Worm (Caenorhabditis elegans) whole organism, midembryonic: Measurements from ENCODE around the gene Y45G5AL.1.

Source experiments
- T22C8.4 ChIP-seq: fragments of 200-800 bp; sonication (Bioruptor generic); IDR thresholded peaks from 2 replicates; pipeline ENCODE4 v1.3.6; 2022; ENCODE audit warnings: missing genetic modification characterization, missing compliant biosample characterization
- cog-1 ChIP-seq: sonication (generic microtip); optimal IDR thresholded peaks from 2 replicates; lab custom pipeline; 2016; ENCODE audit warnings: missing genetic modification characterization, missing compliant biosample characterization
- flt-1 ChIP-seq: fragments of 200-800 bp; sonication (Bioruptor generic); IDR thresholded peaks from 2 replicates; pipeline ENCODE4 v1.3.6; 2022; ENCODE audit warnings: missing genetic modification characterization, missing compliant biosample characterization
- klf-2 ChIP-seq: fragments of 200-800 bp; sonication (Bioruptor generic); conservative IDR thresholded peaks from 2 replicates; pipeline ENCODE4 v1.3.6; 2022; ENCODE audit warnings: missing genetic modification reagents, missing genetic modification characterization, missing compliant biosample characterization
- med-1 ChIP-seq: sonication (generic microtip); optimal IDR thresholded peaks from 2 replicates; lab custom pipeline; 2017; ENCODE audit warnings: missing genetic modification characterization, mild to moderate bottlenecking, missing compliant biosample characterization, antibody characterized with exemption, missing genetic modification reagents; ENCODE audit not compliant: insufficient read depth
- ref-1 ChIP-seq: fragments of 200-800 bp; sonication (Bioruptor generic); conservative IDR thresholded peaks from 2 replicates; pipeline ENCODE4 v1.3.6; 2022; ENCODE audit warnings: missing genetic modification reagents, missing genetic modification characterization, missing compliant biosample characterization
- tab-1 ChIP-seq: fragments of 200-800 bp; sonication (Bioruptor generic); IDR thresholded peaks from 2 replicates; pipeline ENCODE4 v1.3.6; 2022; ENCODE audit warnings: missing genetic modification characterization, missing compliant biosample characterization
- ztf-23 ChIP-seq: fragments of 200-800 bp; sonication (Bioruptor generic); IDR thresholded peaks from 2 replicates; pipeline ENCODE4 v1.3.6; 2022; ENCODE audit warnings: missing genetic modification reagents, missing genetic modification characterization, missing compliant biosample characterization
- ztf-29 ChIP-seq: fragments of 200-800 bp; sonication (Bioruptor generic); IDR thresholded peaks from 2 replicates; pipeline ENCODE4 v1.3.6; 2022; ENCODE audit warnings: missing genetic modification reagents, missing genetic modification characterization, missing compliant biosample characterization

Y45G5AL.1 gene

DNA sequence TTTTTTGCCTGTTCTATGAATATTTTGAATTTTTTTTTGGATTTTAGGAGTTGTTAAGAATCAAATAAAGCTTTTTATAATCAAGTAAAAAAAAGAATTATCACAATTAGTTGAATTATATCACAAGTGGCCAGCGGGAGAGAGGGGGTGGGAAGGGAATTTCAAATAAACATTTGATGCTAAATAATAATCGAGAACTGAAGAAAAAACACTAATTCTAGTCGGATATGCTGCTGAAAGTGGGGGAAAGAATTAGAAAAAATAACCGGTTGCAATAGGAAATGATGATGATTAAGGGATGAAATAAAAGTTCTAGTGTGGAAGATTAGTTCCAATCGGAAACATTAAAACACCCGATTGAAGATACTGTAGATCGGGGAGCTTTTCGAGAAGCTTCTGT is 37.0 kb downstream of the Y45G5AL.1 start:
- TF ChIP-seq klf-2 (GFP tag; lab: Robert Waterston, UW) = no peak

DNA sequence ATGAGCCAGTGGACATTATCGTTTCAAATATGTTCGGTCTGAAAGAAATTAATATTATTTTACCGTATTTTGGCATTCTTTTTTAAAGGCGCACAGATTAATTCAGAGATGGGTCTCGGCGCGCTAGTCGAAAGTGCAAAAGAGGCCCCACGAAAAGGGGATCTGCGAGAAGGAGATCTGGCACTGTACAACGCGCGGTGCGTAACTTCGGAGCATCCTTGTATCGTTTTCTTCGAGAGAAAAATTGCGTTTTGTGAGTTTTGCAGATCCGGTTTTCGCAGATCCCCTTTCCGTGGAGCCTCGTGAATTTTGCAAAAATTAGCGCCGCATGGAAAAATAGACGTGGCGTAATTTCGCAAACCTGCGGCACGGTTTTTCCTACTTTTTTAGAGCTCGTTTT is 37.4 kb downstream of the Y45G5AL.1 start:
- TF ChIP-seq flt-1 = peak; percentile 70; the same call in 1 of the 2 replicates
- TF ChIP-seq cog-1 (tag; lab: Kevin White, UChicago) = no peak

DNA sequence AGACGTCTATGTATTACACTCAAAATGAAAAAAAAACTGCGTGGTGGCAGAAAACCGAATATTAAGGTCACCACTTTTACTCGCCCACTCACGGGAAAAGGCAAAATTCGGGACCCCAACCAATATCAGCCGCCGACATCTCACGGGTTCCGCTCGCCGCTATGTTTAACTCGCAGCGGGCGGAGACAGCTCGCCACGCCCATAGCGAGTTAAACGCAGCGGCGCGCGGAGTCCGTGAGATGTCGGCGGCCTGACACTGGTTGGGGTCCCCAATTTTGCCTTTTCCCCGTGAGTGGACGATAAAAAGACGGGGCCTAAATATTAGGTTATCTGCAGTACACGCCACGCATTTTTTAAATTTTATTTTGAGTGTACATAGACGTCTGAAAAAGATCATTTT is 38.2 kb downstream of the Y45G5AL.1 start:
- TF ChIP-seq T22C8.4 (GFP tag; lab: Robert Waterston, UW) = no peak
- TF ChIP-seq med-1 = no peak
- TF ChIP-seq ztf-29 (GFP tag; lab: Robert Waterston, UW) = no peak
- no peak for TF ChIP-seq ztf-23 (GFP tag; lab: Robert Waterston, UW)
- TF ChIP-seq cog-1 (tag; lab: Kevin White, UChicago) = no peak
- TF ChIP-seq flt-1 = no peak
- no peak for TF ChIP-seq ref-1 (GFP tag; lab: Robert Waterston, UW)
- TF ChIP-seq klf-2 (GFP tag; lab: Robert Waterston, UW) = no peak
- no peak for TF ChIP-seq tab-1 (GFP tag; lab: Robert Waterston, UW)

DNA sequence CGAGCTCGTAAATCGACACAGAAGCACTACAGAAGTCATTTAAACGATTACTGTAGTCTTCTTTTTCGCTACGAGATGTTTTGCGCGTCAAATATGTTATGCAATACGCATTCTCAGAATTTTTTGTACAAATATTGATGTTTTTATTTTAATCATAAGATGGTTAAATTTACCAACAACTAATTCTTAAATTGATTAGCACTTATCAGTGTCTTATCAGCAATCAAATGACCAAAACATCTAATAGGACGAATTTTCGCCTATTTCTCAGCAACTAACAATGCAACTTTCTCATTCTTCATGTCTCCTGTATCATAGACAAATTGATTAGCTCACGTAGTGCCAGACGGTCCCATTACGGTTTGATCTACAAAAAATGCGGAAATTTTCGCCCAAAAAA is 41.6 kb downstream of the Y45G5AL.1 start:
- TF ChIP-seq med-1 (no peak), T22C8.4 (GFP tag; lab: Robert Waterston, UW) (no peak), ref-1 (GFP tag; lab: Robert Waterston, UW) (no peak), flt-1 (no peak), ztf-29 (GFP tag; lab: Robert Waterston, UW) (no peak)

DNA sequence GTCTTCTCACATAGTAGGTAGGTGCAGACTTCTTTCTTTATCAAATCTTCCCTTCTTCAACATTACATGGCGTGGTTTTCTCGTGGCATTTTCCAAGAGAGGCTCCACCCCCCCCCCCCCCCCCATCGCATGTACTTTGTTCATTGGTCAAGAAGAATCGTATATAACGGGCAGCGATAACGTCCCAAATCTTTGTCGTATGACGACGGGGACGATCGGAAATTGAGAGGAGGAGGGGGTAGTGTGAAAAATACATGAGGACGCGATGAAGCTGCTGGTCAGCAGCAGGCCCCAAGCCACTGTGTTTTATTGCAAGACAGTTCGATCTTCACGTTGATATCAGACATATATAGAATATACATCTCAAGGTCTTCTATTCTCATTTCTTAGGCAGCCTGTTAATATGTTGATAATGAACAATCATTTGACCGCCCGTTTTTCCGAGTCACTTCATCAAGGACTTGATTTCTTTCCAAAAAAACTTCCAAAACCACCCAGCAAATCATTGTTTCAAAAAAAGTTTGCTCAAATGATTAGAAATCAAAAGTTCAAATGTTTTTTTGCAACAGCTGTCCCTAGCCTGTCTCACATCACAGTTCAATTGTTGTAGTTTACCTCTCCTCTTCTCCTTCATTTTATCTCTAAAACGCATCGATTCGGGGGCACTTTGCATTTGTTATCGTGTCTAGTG is 42.3 kb downstream of the Y45G5AL.1 start:
- no peak for TF ChIP-seq ztf-23 (GFP tag; lab: Robert Waterston, UW)
- TF ChIP-seq flt-1 = no peak
- no peak for TF ChIP-seq tab-1 (GFP tag; lab: Robert Waterston, UW)
- TF ChIP-seq T22C8.4 (GFP tag; lab: Robert Waterston, UW) = no peak
- no peak for TF ChIP-seq ztf-29 (GFP tag; lab: Robert Waterston, UW)
- TF ChIP-seq med-1 = no peak
- no peak for TF ChIP-seq ref-1 (GFP tag; lab: Robert Waterston, UW)
- TF ChIP-seq klf-2 (GFP tag; lab: Robert Waterston, UW) = no peak
- no peak for TF ChIP-seq cog-1 (tag; lab: Kevin White, UChicago)

DNA sequence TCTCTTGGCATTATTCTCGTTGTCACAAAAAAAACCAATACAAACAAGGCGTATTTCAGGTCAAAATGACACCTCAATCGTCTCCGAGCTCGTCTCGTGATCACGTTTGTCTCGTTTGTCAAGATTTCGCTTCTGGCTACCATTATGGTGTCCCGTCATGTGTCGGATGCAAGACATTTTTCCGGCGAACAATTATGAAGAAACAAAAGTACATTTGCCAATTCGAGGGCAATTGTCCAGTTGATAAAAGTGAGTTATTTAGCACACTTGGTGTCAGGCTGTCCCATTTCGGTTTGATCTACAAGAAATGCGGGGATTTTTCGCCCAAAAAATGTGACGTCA is 42.8 kb downstream of the Y45G5AL.1 start, which contains the start of gene nhr-114:
TSS of gene nhr-114 (plus strand) at position 59 of the 342 bp plus-strand sequence.
- TF ChIP-seq T22C8.4 (GFP tag; lab: Robert Waterston, UW) = no peak
- TF ChIP-seq cog-1 (tag; lab: Kevin White, UChicago) = no peak
- no peak for TF ChIP-seq ztf-23 (GFP tag; lab: Robert Waterston, UW)
- TF ChIP-seq ref-1 (GFP tag; lab: Robert Waterston, UW) = no peak
- no peak for TF ChIP-seq ztf-29 (GFP tag; lab: Robert Waterston, UW)
- no peak for TF ChIP-seq med-1
- TF ChIP-seq tab-1 (GFP tag; lab: Robert Waterston, UW) = no peak
- TF ChIP-seq klf-2 (GFP tag; lab: Robert Waterston, UW) = no peak
- no peak for TF ChIP-seq flt-1

DNA sequence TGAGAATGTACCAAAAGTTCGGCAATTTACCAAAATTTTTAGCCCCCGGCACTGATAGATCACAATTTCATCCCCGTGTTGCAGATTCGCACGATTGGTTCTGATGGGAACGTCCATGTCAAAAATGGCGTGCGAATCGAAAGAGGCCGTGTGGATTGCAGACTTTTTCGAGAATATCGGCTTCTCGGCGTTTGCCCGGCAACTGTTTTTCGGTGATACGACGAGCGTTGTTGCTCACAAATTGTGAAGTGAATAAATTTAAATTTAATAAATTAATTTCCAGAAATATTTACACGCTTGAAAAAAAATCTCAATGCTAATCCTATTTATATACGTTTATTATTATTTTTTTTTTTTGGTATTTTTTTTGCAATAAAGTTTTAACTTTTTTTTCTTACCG is 45.3 kb downstream of the Y45G5AL.1 start:
- TF ChIP-seq cog-1 (tag; lab: Kevin White, UChicago) (no peak), ref-1 (GFP tag; lab: Robert Waterston, UW) (no peak), flt-1 (no peak), med-1 (no peak), ztf-23 (GFP tag; lab: Robert Waterston, UW) (no peak), T22C8.4 (GFP tag; lab: Robert Waterston, UW) (no peak), tab-1 (GFP tag; lab: Robert Waterston, UW) (no peak), klf-2 (GFP tag; lab: Robert Waterston, UW) (no peak), ztf-29 (GFP tag; lab: Robert Waterston, UW) (no peak)

DNA sequence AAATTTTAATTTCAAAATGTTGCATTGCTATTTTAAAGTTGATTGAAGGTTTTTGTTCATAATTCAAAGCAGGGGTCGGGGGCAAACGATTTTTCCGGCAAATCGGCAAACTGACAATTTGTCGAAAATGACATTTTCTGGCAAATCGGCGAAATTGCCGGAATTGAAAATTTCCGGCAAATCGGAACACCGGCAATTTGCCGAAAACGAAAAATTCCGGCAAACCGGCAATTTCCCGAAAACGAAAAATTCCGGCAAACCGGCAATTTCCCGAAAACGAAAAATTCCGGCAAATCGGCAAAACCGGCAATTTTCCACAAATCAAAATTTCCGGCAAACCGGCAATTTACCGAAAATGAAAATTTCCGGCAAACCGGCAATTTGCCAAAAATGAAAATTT is 45.9 kb downstream of the Y45G5AL.1 start:
- TF ChIP-seq med-1 = no peak
- TF ChIP-seq flt-1 = no peak
- no peak for TF ChIP-seq ztf-23 (GFP tag; lab: Robert Waterston, UW)
- TF ChIP-seq tab-1 (GFP tag; lab: Robert Waterston, UW) = no peak
- no peak for TF ChIP-seq ref-1 (GFP tag; lab: Robert Waterston, UW)
- no peak for TF ChIP-seq cog-1 (tag; lab: Kevin White, UChicago)
- no peak for TF ChIP-seq T22C8.4 (GFP tag; lab: Robert Waterston, UW)
- no peak for TF ChIP-seq ztf-29 (GFP tag; lab: Robert Waterston, UW)
- TF ChIP-seq klf-2 (GFP tag; lab: Robert Waterston, UW) = no peak

DNA sequence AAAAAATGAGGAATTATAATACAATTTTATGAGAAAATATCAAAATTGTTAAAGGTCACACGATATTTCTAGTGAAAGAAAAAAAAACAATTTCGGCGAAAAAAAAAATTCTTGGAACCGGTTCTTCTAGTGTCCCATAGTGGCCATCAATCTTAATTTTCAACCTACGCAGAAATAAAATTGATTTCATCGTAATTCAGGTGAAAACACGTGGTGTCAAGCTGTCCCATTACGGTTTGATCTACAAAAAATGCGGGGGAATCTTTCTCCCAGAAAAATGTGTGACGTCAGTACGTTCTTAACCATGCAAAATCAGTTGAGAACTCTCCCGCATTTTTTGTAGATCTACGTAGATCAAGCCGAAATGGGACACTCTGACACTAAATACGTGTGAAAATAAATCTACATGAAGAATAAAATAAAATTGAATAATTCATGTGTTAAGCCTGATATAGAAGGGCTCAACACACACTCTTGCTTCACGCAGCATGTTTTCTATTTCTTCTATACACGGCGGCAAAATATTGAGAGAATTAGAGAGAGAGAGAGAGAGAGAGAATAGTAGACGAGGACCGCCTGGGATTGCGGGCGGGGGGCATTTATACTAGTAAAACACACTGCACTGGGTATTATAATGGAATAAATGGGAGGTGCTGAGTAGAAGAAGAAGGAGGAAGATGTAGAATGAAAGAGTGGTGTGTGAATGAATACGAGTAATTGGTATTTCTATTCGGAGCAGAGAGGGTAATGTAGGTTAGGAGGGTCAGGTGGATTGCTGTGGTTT is 48.6 kb downstream of the Y45G5AL.1 start:
- TF ChIP-seq klf-2 (GFP tag; lab: Robert Waterston, UW) (no peak), cog-1 (tag; lab: Kevin White, UChicago) (peak; percentile 27)

DNA sequence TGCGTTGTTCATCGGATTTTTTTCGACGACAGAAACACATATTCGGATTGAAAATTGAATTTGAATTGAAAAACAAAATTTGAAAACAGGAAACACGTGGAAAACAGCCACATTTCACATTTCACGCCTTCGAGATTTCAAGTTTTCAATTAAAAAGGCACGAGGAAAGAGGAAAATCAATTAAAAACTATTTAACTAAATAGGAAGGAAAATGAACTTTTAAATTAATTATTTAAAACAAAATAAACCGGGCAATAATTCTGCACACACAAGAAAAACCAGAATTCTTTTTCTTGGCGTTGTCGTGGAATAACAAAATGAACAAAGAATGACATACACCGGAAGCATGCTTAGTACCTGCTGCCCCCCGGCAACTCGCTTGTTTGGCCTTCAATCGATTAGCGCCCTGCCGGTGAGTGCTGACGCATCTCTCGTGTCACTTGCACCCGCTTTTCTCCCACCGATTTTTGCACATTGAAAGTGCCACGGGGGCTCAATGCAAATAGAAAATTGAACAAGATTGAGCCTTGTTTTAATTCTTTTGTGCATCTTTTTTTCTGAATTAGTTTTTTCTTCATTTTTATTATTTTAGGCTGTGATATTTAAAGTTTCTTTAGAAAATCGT is 50.4 kb downstream of the Y45G5AL.1 start, which contains the start of gene Y45G5AM.9:
TSS of gene Y45G5AM.9 (minus strand) at position 51 of the 625 bp plus-strand sequence.
- peak; percentile 79 for TF ChIP-seq flt-1
- TF ChIP-seq T22C8.4 (GFP tag; lab: Robert Waterston, UW) = peak; percentile 94
- TF ChIP-seq klf-2 (GFP tag; lab: Robert Waterston, UW) = 0 out of 2 replicates have a peak, but pooled peaks have one; percentile 62
- TF ChIP-seq ref-1 (GFP tag; lab: Robert Waterston, UW) = no peak
- 0 out of 2 replicates have a peak, but pooled peaks have one; percentile 13 for TF ChIP-seq ztf-29 (GFP tag; lab: Robert Waterston, UW)
- peak; percentile 73 for TF ChIP-seq tab-1 (GFP tag; lab: Robert Waterston, UW)
- peak; percentile 83 for TF ChIP-seq ztf-23 (GFP tag; lab: Robert Waterston, UW)
- TF ChIP-seq cog-1 (tag; lab: Kevin White, UChicago) = peak; percentile 81
- TF ChIP-seq med-1 = peak; percentile 28
